Worm (Caenorhabditis elegans) whole organism, early embryonic: ENCODE results near the gene F43C1.7.

Experiments used
- B0310.2 ChIP-seq: sonication (generic microtip); optimal IDR thresholded peaks from 2 replicates; lab custom pipeline; 2016; ENCODE audit warnings: mild to moderate bottlenecking, missing genetic modification characterization, missing compliant biosample characterization
- F13C5.2 ChIP-seq: sonication (generic microtip); optimal IDR thresholded peaks from 2 replicates; lab custom pipeline; 2017; ENCODE audit warnings: mild to moderate bottlenecking, missing genetic modification characterization, inconsistent platforms, missing compliant biosample characterization
- aly-1 ChIP-seq: sonication (generic microtip); optimal IDR thresholded peaks from 2 replicates; lab custom pipeline; 2016; ENCODE audit warnings: missing genetic modification characterization, missing compliant biosample characterization
- ama-1 ChIP-seq: fragments of 150-350 bp; optimal IDR thresholded peaks from 2 replicates; lab custom pipeline; 2014
- ets-7 ChIP-seq: sonication (generic microtip); optimal IDR thresholded peaks from 2 replicates; lab custom pipeline; 2016; ENCODE audit warnings: missing genotype, missing genetic modification characterization, missing compliant biosample characterization
- flt-1 ChIP-seq: fragments of 200-800 bp; sonication (Bioruptor generic); IDR thresholded peaks from 2 replicates; pipeline ENCODE4 v1.3.6; 2022; ENCODE audit warnings: missing genetic modification characterization, missing compliant biosample characterization
- hmbx-1 ChIP-seq: sonication (generic microtip); optimal IDR thresholded peaks from 2 replicates; lab custom pipeline; 2016; ENCODE audit warnings: mild to moderate bottlenecking, missing genetic modification characterization, missing compliant biosample characterization
- hmg-4 ChIP-seq: fragments of 200-800 bp; sonication (Bioruptor generic); optimal IDR thresholded peaks from 2 replicates; lab custom pipeline; 2018; ENCODE audit warnings: mild to moderate bottlenecking, missing genetic modification characterization, missing compliant biosample characterization
- hnd-1 ChIP-seq: sonication (generic microtip); optimal IDR thresholded peaks from 2 replicates; lab custom pipeline; 2016; ENCODE audit warnings: missing genetic modification characterization, missing compliant biosample characterization
- pes-1 ChIP-seq: fragments of 200-800 bp; sonication (Bioruptor generic); IDR thresholded peaks from 2 replicates; pipeline ENCODE4 v1.3.6; 2022; ENCODE audit warnings: missing genetic modification reagents, missing genetic modification characterization, missing compliant biosample characterization
- sea-1 ChIP-seq: fragments of 200-800 bp; sonication (Bioruptor generic); conservative IDR thresholded peaks from 2 replicates; pipeline ENCODE4 v1.3.6; 2022; ENCODE audit warnings: missing genetic modification characterization, missing compliant biosample characterization
- tbx-11 ChIP-seq: fragments of 200-800 bp; sonication (Bioruptor generic); IDR thresholded peaks from 2 replicates; pipeline ENCODE4 v1.3.6; 2022; ENCODE audit warnings: missing genetic modification characterization, missing compliant biosample characterization
- tbx-37 ChIP-seq: fragments of 200-800 bp; sonication (Bioruptor generic); conservative IDR thresholded peaks from 2 replicates; pipeline ENCODE4 v1.3.6; 2022; ENCODE audit warnings: missing genetic modification reagents, missing genetic modification characterization, missing compliant biosample characterization
- tra-4 ChIP-seq: sonication (generic microtip); optimal IDR thresholded peaks from 2 replicates; lab custom pipeline; 2017; ENCODE audit warnings: missing genetic modification characterization, missing compliant biosample characterization

DNA sequence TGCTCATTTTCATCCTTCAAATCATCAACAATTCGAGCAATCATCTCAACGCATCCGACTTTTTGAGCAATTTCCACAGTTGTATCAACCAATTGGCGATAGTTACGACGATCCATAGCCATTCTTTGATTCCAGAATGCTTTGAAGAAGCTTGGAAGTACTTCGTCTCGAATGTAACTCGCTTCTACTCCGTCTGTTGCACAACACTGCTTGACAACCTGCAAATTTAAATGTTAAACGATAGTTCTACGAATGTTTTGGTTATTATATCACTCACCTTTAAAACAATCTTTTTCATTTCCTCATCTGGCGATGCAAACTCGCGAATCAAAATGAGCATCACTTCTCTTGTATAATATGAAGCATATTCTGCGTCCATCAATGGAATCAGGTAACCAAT, 23.5 kb upstream of the F43C1.7 start:
- no peak for TF ChIP-seq tbx-37
- TF ChIP-seq hmbx-1: no peak
- no peak for TF ChIP-seq ama-1 (lab: Kevin White, UChicago)
- no peak for TF ChIP-seq F13C5.2 (tag; lab: Kevin White, UChicago)
- TF ChIP-seq B0310.2 (tag; lab: Kevin White, UChicago): no peak
- no peak for TF ChIP-seq hnd-1
- TF ChIP-seq sea-1 (GFP tag; lab: Robert Waterston, UW): no peak
- no peak for TF ChIP-seq aly-1 (tag; lab: Kevin White, UChicago)
- TF ChIP-seq tbx-11 (GFP tag; lab: Robert Waterston, UW): no peak
- TF ChIP-seq flt-1 (GFP tag; lab: Robert Waterston, UW): no peak
- TF ChIP-seq pes-1 (GFP tag; lab: Robert Waterston, UW): no peak
- no peak for TF ChIP-seq ets-7 (tag; lab: Kevin White, UChicago)
- no peak for TF ChIP-seq tra-4
- no peak for TF ChIP-seq hmg-4 (GFP tag; lab: Kevin White, UChicago)
